Worm (Caenorhabditis elegans) whole organism, early embryonic: ENCODE data around the gene C25F9.2.

Experiments used
- ama-1 ChIP-seq: fragments of 150-350 bp; optimal IDR thresholded peaks from 2 replicates; lab custom pipeline; 2014
- ceh-36 ChIP-seq: sonication (generic microtip); optimal IDR thresholded peaks from 2 replicates; lab custom pipeline; 2016; ENCODE audit warnings: missing genetic modification characterization, inconsistent platforms, missing compliant biosample characterization
- flt-1 ChIP-seq: fragments of 200-800 bp; sonication (Bioruptor generic); IDR thresholded peaks from 2 replicates; pipeline ENCODE4 v1.3.6; 2022; ENCODE audit warnings: missing genetic modification characterization, missing compliant biosample characterization
- tbx-11 ChIP-seq: fragments of 200-800 bp; sonication (Bioruptor generic); IDR thresholded peaks from 2 replicates; pipeline ENCODE4 v1.3.6; 2022; ENCODE audit warnings: missing genetic modification characterization, missing compliant biosample characterization
- tra-4 ChIP-seq: sonication (generic microtip); optimal IDR thresholded peaks from 2 replicates; lab custom pipeline; 2017; ENCODE audit warnings: missing genetic modification characterization, missing compliant biosample characterization

DNA sequence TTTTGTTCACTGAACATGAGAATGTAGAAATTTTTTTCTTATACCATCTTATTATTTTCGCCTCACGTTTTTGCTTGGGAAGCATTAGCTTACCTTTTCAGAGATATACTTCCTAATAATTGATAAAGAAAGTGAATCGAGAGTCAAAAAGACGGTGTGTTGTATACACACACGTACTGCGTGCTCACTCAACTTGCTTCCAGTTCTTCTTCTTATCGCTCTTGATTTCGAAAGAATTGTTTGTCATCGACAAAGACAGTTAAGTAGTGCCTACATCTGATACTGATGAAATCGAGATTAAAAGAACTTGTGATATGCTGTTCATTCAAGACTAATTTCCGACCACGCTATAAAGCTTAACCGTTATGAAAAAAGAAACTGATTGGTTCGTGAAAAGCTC is 10.6 kb upstream of the C25F9.2 start, which contains the start of gene C25F9.5:
- TF ChIP-seq ama-1 (lab: Kevin White, UChicago) (no peak), tra-4 (tag; lab: Kevin White, UChicago) (no peak), ceh-36 (tag; lab: Kevin White, UChicago) (no peak), flt-1 (GFP tag; lab: Robert Waterston, UW) (no peak), tbx-11 (GFP tag; lab: Robert Waterston, UW) (no peak)
